Worm (Caenorhabditis elegans) whole organism, L4 larva: ENCODE measurements around the gene F59F5.7.
A peak's percentile ranks its signal among the peaks of the same experiment; 100 is the strongest.

ENCODE experiments used
- Y105C5A.15 ChIP-seq: fragments of 200-800 bp; sonication (Bioruptor generic); IDR thresholded peaks from 2 replicates; pipeline ENCODE4 v1.3.6; 2022; ENCODE audit warnings: missing genetic modification characterization, missing compliant biosample characterization
- daf-19 ChIP-seq: fragments of 200-800 bp; sonication (Bioruptor generic); conservative IDR thresholded peaks from 2 replicates; pipeline ENCODE4 v1.3.6; 2022; ENCODE audit warnings: missing genetic modification characterization, missing compliant biosample characterization
- hif-1 ChIP-seq, 2 experiments: sonication (generic microtip); optimal IDR thresholded peaks; 2 replicates each; lab custom pipeline; 2016 to 2017; ENCODE audit warnings: missing compliant biosample characterization in 2 of 2, missing genetic modification characterization in 2 of 2, missing genetic modification reagents in 2 of 2, missing genotype in 2 of 2, mild to moderate bottlenecking in 1 of 2
- hlh-11 ChIP-seq: fragments of 200-800 bp; sonication (Bioruptor generic); optimal IDR thresholded peaks from 2 replicates; lab custom pipeline; 2018; ENCODE audit warnings: mild to moderate bottlenecking, missing genetic modification characterization, missing compliant biosample characterization
- lin-29 ChIP-seq: fragments of 200-800 bp; sonication (Bioruptor generic); IDR thresholded peaks from 2 replicates; pipeline ENCODE4 v1.3.6; 2022; ENCODE audit warnings: missing genetic modification reagents, missing genetic modification characterization, missing compliant biosample characterization
- mes-2 ChIP-seq: sonication (generic microtip); optimal IDR thresholded peaks from 2 replicates; lab custom pipeline; 2016; ENCODE audit warnings: missing genotype, mild to moderate bottlenecking, missing genetic modification characterization, missing compliant biosample characterization; ENCODE audit not compliant: poor library complexity, severe bottlenecking
- nhr-111 ChIP-seq: fragments of 200-800 bp; sonication (Bioruptor generic); optimal IDR thresholded peaks from 2 replicates; lab custom pipeline; 2018; ENCODE audit warnings: mild to moderate bottlenecking, missing genetic modification characterization, missing compliant biosample characterization
- pha-4 ChIP-seq, 2 experiments: fragments of 150-350 bp in 1 of 2; fragments of 200-800 bp in 1 of 2; sonication (Bioruptor generic) in 1 of 2; IDR thresholded peaks in 1 of 2; optimal IDR thresholded peaks in 1 of 2; 2 replicates each; pipeline versions ENCODE4 v1.3.6 to Lab custom; 2014 to 2022; ENCODE audit warnings: missing genetic modification characterization in 2 of 2, missing genetic modification reagents in 2 of 2, missing biosample characterization in 1 of 2, missing compliant biosample characterization in 1 of 2
- sdz-12 ChIP-seq: fragments of 200-800 bp; sonication (Bioruptor generic); optimal IDR thresholded peaks from 2 replicates; lab custom pipeline; 2018; ENCODE audit warnings: mild to moderate bottlenecking, missing genetic modification characterization, missing compliant biosample characterization
- unc-62 ChIP-seq, 3 experiments: fragments of 150-350 bp in 1 of 3; sonication (generic microtip); optimal IDR thresholded peaks in 2 of 3; peaks in 1 of 3; 1 replicate in 1 of 3; 2 replicates in 2 of 3; lab custom pipeline; 2014 to 2017; ENCODE audit warnings: missing biosample characterization in 3 of 3, missing genetic modification characterization in 3 of 3, missing genetic modification reagents in 3 of 3, missing genotype in 1 of 3
- ztf-11 ChIP-seq: fragments of 150-350 bp; optimal IDR thresholded peaks from 2 replicates; lab custom pipeline; 2014; ENCODE audit warnings: missing biosample characterization, missing genetic modification characterization

Gene F59F5.7

DNA sequence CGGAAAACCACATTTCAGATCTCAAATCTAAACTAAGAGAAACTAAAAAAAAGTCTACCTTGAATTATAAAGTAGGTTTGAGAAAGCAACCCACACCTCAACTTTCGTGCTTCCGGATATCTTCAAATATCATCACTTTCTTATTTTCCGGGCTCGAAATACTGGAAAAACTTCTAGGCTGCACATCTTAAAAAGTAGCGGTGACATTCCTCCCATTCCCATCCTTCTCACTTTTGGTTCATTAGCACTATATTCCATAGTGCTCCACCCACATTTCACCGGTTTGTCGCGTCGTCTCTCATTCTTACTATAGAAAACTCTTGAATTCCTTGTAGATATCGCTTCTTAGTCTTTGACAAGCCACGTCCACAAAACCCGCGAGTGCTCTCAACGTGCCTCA is 45.1 kb downstream of the F59F5.7 start, which contains the start of gene flp-19 (continued):
- no peak for TF ChIP-seq hif-1 (tag; optimal IDR thresholded peaks at IDR 0.05; lab: Kevin White, UChicago)
- TF ChIP-seq, all 104 proteins: peak for 0

DNA sequence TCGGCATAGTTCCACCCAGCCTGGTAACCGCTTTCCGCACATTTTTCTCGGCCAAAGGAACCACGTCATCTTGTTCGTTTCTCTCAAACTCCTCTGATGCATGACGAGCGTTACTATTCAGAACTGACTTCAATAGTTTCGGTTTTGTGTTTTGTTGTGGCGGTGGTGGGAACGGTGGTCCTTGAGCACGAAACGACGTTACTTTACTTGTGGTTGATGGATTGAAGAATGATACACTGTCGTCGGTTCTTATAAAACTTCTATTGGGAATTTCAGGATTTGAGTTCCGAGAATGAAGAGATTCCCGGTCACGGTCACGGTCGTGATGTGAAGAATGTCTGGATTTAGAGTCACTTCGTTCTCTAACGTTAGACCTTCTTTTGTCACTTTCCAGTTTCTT is 50.6 kb downstream of the F59F5.7 start:
- TF ChIP-seq Y105C5A.15 (GFP tag; lab: Robert Waterston, UW), result no peak
- TF ChIP-seq unc-62 (GFP tag; optimal IDR thresholded peaks at IDR 0.05 in 1 of 2; lab: Kevin White, UChicago), result peak in 1 of 2 experiments; percentile 92
- TF ChIP-seq unc-62 (tag; optimal IDR thresholded peaks at IDR 0.05; lab: Kevin White, UChicago), result no peak
- no peak for TF ChIP-seq nhr-111 (GFP tag; lab: Kevin White, UChicago)
- TF ChIP-seq, all 104 proteins: peak for 1

DNA sequence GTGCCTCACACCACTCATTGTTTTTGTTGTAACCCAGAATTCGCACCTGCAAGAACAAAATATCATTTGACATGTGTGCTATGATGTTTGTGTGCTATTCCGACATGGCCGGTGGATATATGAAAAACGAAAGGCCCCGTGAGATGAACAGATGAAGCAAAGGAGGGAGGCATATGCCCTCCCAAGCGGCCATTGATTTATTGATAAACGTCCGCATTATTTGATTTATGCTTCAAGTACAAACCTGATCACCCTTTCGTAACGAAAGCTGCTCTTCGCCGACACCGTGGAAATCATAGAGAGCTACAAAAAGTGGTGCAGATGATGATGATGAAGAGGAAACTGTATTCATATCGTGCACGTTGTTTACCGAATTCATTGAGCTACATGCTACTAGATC is 53.1 kb downstream of the F59F5.7 start:
- TF ChIP-seq unc-62 (GFP tag; optimal IDR thresholded peaks at IDR 0.05 in 1 of 2; lab: Kevin White, UChicago) (peak in 1 of 2 experiments; percentile 61), unc-62 (tag; optimal IDR thresholded peaks at IDR 0.05; lab: Kevin White, UChicago) (no peak), sdz-12 (no peak)

DNA sequence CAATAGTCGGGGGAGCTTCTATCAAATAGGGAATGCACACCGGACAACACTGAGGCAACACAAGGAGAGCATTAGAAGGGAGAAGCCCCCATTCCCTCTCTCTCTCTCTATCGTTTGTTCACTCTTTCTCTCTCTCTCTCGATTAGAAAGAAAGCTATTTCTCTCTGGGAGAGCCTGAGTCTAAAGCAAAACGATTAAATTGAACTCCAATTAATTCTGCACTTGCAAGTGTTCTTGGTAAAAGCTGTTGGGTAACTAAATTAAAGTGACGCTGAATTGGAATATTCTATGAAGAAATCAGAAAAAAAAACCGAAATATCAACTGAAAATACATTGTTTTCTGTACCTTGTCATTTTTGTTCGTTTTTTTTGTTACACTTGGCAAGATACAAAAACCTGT is 56.7 kb downstream of the F59F5.7 start:
- TF ChIP-seq mes-2, result peak; percentile 27
- peak; percentile 14 for TF ChIP-seq hlh-11 (tag; lab: Kevin White, UChicago)
- TF ChIP-seq ztf-11 (tag; lab: Kevin White, UChicago), result no peak
- no peak for TF ChIP-seq daf-19 (GFP tag; lab: Robert Waterston, UW)
- TF ChIP-seq pha-4 (GFP tag; IDR thresholded peaks at IDR 0.05; lab: Robert Waterston, UW), result no peak
- peak; percentile 45 for TF ChIP-seq pha-4 (tag; optimal IDR thresholded peaks at IDR 0.05; lab: Kevin White, UChicago)
- TF ChIP-seq lin-29 (GFP tag; lab: Robert Waterston, UW), result no peak
